Worm (Caenorhabditis elegans): ENCODE data around the gene swan-1.

ce11 chrV:13790557-13790956 is 16.5 kb downstream of the swan-1 start:
- no peak for TF ChIP-seq klf-2 (GFP tag; conservative IDR thresholded peaks at IDR 0.05)
- TF ChIP-seq T22C8.4 (GFP tag; IDR thresholded peaks at IDR 0.05) = no peak
